5 fruit fly cellular contexts compared by ENCODE assay signal in genomic region chr2L:20078880-20079279, dm6.
TF ChIP-seq lines count a peak whose summit lies in the region.

No protein-coding gene starts in this region.

- TF ChIP-seq CTCF in whole organism, embryonic (GFP tag; optimal IDR thresholded peaks at IDR 0.05; lab: Kevin White, UChicago): no peak

TF ChIP-seq in whole organism, adult, 20 proteins besides CTCF, POLR2A, EP300 and RAD21 (continues in another document):
- TF ChIP-seq bab1 (GFP tag; optimal IDR thresholded peaks at IDR 0.05; lab: Kevin White, UChicago): no peak
- peak; percentile 60 for TF ChIP-seq Hr96 (GFP tag; optimal IDR thresholded peaks at IDR 0.05; lab: Kevin White, UChicago)
- no peak for TF ChIP-seq tj (GFP tag; optimal IDR thresholded peaks at IDR 0.05; lab: Kevin White, UChicago)
- TF ChIP-seq pad (GFP tag; optimal IDR thresholded peaks at IDR 0.05; lab: Kevin White, UChicago): no peak
- no peak for TF ChIP-seq toe (GFP tag; optimal IDR thresholded peaks at IDR 0.05; lab: Kevin White, UChicago)
- no peak for TF ChIP-seq ovo (GFP tag; optimal IDR thresholded peaks at IDR 0.05; lab: Kevin White, UChicago)
- no peak for TF ChIP-seq CG14711 (tag; optimal IDR thresholded peaks at IDR 0.05; lab: Kevin White, UChicago)
- TF ChIP-seq Crg-1 (GFP tag; optimal IDR thresholded peaks at IDR 0.05; lab: Kevin White, UChicago): no peak
- TF ChIP-seq CG12768 (GFP tag; optimal IDR thresholded peaks at IDR 0.05; lab: Kevin White, UChicago): peak; percentile 14
- no peak for TF ChIP-seq kay (GFP tag; lab: Kevin White, UChicago; ENCODE audit: borderline replicate concordance)
- TF ChIP-seq Clk (GFP tag; optimal IDR thresholded peaks at IDR 0.05; lab: Kevin White, UChicago): peak; percentile 8
- TF ChIP-seq cnc (optimal IDR thresholded peaks at IDR 0.05; lab: Kevin White, UChicago): no peak
- TF ChIP-seq CG7045 (GFP tag; optimal IDR thresholded peaks at IDR 0.05; lab: Kevin White, UChicago): no peak
- TF ChIP-seq CG1620 (GFP tag; optimal IDR thresholded peaks at IDR 0.05; lab: Kevin White, UChicago): no peak
- TF ChIP-seq Mnt (GFP tag; optimal IDR thresholded peaks at IDR 0.05; lab: Kevin White, UChicago): no peak
- no peak for TF ChIP-seq CG33017 (tag; optimal IDR thresholded peaks at IDR 0.05; lab: Kevin White, UChicago)
- TF ChIP-seq CG7101 (tag; optimal IDR thresholded peaks at IDR 0.05; lab: Kevin White, UChicago): peak; percentile 44
- TF ChIP-seq CG5204 (GFP tag; optimal IDR thresholded peaks at IDR 0.05; lab: Kevin White, UChicago): no peak
- no peak for TF ChIP-seq cic (GFP tag; optimal IDR thresholded peaks at IDR 0.05; lab: Kevin White, UChicago)

TF ChIP-seq in whole organism, embryonic, 481 proteins besides CTCF, POLR2A, EP300 and RAD21 (continues in another document):
- TF ChIP-seq Gug (GFP tag; IDR thresholded peaks at IDR 0.05; lab: Robert Waterston, UW): 0 out of 4 replicates have a peak, but pooled peaks have one; percentile 20
- no peak for TF ChIP-seq salm (tag; optimal IDR thresholded peaks at IDR 0.05; lab: Kevin White, UChicago)
- TF ChIP-seq cwo (GFP tag; optimal IDR thresholded peaks at IDR 0.05; lab: Kevin White, UChicago): peak; percentile 54
- no peak for TF ChIP-seq Hr3 (GFP tag; optimal IDR thresholded peaks at IDR 0.05; lab: Kevin White, UChicago)
- peak; percentile 32 for TF ChIP-seq exex (tag; optimal IDR thresholded peaks at IDR 0.05; lab: Kevin White, UChicago)
- no peak for TF ChIP-seq da (GFP tag; optimal IDR thresholded peaks at IDR 0.05; lab: Kevin White, UChicago)
- no peak for TF ChIP-seq wor (GFP tag; IDR thresholded peaks at IDR 0.05; lab: Robert Waterston, UW)
- no peak for TF ChIP-seq NC2β (GFP tag; optimal IDR thresholded peaks at IDR 0.05; lab: Kevin White, UChicago)
- no peak for TF ChIP-seq bcd (GFP tag; optimal IDR thresholded peaks at IDR 0.05; lab: Kevin White, UChicago)
- TF ChIP-seq Lhr (GFP tag; optimal IDR thresholded peaks at IDR 0.05; lab: Kevin White, UChicago): no peak
- TF ChIP-seq CG1832 (GFP tag; optimal IDR thresholded peaks at IDR 0.05; lab: Kevin White, UChicago): no peak
- no peak for TF ChIP-seq CG4854 (GFP tag; optimal IDR thresholded peaks at IDR 0.05; lab: Kevin White, UChicago)
- 0 out of 2 replicates have a peak, but pooled peaks have one; percentile 12 for TF ChIP-seq CG6272 (GFP tag; IDR thresholded peaks at IDR 0.05; lab: Robert Waterston, UW)
- TF ChIP-seq sc (optimal IDR thresholded peaks at IDR 0.05; lab: Kevin White, UChicago): no peak
- no peak for TF ChIP-seq sc (GFP tag; optimal IDR thresholded peaks at IDR 0.05; lab: Kevin White, UChicago)
- TF ChIP-seq sob (GFP tag; IDR thresholded peaks at IDR 0.05; lab: Robert Waterston, UW): no peak
- peak; percentile 22 for TF ChIP-seq CG13775 (GFP tag; optimal IDR thresholded peaks at IDR 0.05; lab: Kevin White, UChicago)
- TF ChIP-seq Myb (GFP tag; optimal IDR thresholded peaks at IDR 0.05; lab: Kevin White, UChicago): peak; percentile 16
- TF ChIP-seq unc-4 (GFP tag; IDR thresholded peaks at IDR 0.05; lab: Robert Waterston, UW; ENCODE audit: partially characterized antibody): no peak

TF ChIP-seq in whole organism, prepupa, 60 proteins besides CTCF, POLR2A, EP300 and RAD21:
- TF ChIP-seq svp (GFP tag; lab: Kevin White, UChicago) (peak; percentile 57), Eip78C (GFP tag; lab: Kevin White, UChicago) (peak; percentile 31), fkh (GFP tag; optimal IDR thresholded peaks at IDR 0.05; lab: Kevin White, UChicago) (peak; percentile 8), esn (GFP tag; optimal IDR thresholded peaks at IDR 0.05; lab: Kevin White, UChicago) (peak; percentile 12), CG16779 (tag; optimal IDR thresholded peaks at IDR 0.05; lab: Kevin White, UChicago) (no peak), pdm3 (GFP tag; optimal IDR thresholded peaks at IDR 0.05; lab: Kevin White, UChicago) (no peak), lz (GFP tag; optimal IDR thresholded peaks at IDR 0.05; lab: Kevin White, UChicago) (peak; percentile 42), Met (GFP tag; optimal IDR thresholded peaks at IDR 0.05; lab: Kevin White, UChicago) (peak; percentile 12), CG31627 (GFP tag; optimal IDR thresholded peaks at IDR 0.05; lab: Kevin White, UChicago) (no peak), Hr39 (GFP tag; optimal IDR thresholded peaks at IDR 0.05; lab: Kevin White, UChicago) (peak; percentile 19), CG11902 (GFP tag; optimal IDR thresholded peaks at IDR 0.05; lab: Kevin White, UChicago) (no peak)
TF ChIP-seq in whole organism, prepupa: peak in this region for 7.

TF ChIP-seq in whole organism, pupa, 21 proteins besides CTCF, POLR2A, EP300 and RAD21:
- no peak for TF ChIP-seq Ets98B (GFP tag; IDR thresholded peaks at IDR 0.05; lab: Robert Waterston, UW)
- TF ChIP-seq Pif1A (GFP tag; optimal IDR thresholded peaks at IDR 0.05; lab: Kevin White, UChicago): peak; percentile 11
TF ChIP-seq in whole organism, pupa: peak in this region for 1.

TF ChIP-seq in whole organism, wandering third instar larva, 38 proteins besides CTCF, POLR2A, EP300 and RAD21:
- TF ChIP-seq Myc (optimal IDR thresholded peaks at IDR 0.05; lab: Kevin White, UChicago): no peak
- no peak for TF ChIP-seq CG32264 (GFP tag; optimal IDR thresholded peaks at IDR 0.05; lab: Kevin White, UChicago)
- no peak for TF ChIP-seq brk (GFP tag; optimal IDR thresholded peaks at IDR 0.05; lab: Kevin White, UChicago)
- TF ChIP-seq h (GFP tag; optimal IDR thresholded peaks at IDR 0.05; lab: Kevin White, UChicago): no peak
- TF ChIP-seq Hr78 (GFP tag; optimal IDR thresholded peaks at IDR 0.05; lab: Kevin White, UChicago): no peak
- no peak for TF ChIP-seq Sp1 (GFP tag; optimal IDR thresholded peaks at IDR 0.05; lab: Kevin White, UChicago)
- TF ChIP-seq rgr (GFP tag; optimal IDR thresholded peaks at IDR 0.05; lab: Kevin White, UChicago): peak; percentile 17
- no peak for TF ChIP-seq lola (GFP tag; optimal IDR thresholded peaks at IDR 0.05; lab: Kevin White, UChicago)
- no peak for TF ChIP-seq ey (GFP tag; optimal IDR thresholded peaks at IDR 0.05; lab: Kevin White, UChicago)
- no peak for TF ChIP-seq Dfd (GFP tag; optimal IDR thresholded peaks at IDR 0.05; lab: Kevin White, UChicago)
- TF ChIP-seq dl (GFP tag; optimal IDR thresholded peaks at IDR 0.05; lab: Kevin White, UChicago; ENCODE audit: insufficient read depth in 1 of 2, partially characterized antibody in 2 of 2): no peak
- peak; percentile 25 for TF ChIP-seq br (GFP tag; optimal IDR thresholded peaks at IDR 0.05; lab: Kevin White, UChicago)
- TF ChIP-seq dsf (GFP tag; optimal IDR thresholded peaks at IDR 0.05; lab: Kevin White, UChicago; ENCODE audit: borderline replicate concordance): no peak
- no peak for TF ChIP-seq usp (GFP tag; optimal IDR thresholded peaks at IDR 0.05; lab: Kevin White, UChicago)
- TF ChIP-seq tai (GFP tag; optimal IDR thresholded peaks at IDR 0.05; lab: Kevin White, UChicago): no peak
- TF ChIP-seq woc (GFP tag; optimal IDR thresholded peaks at IDR 0.05; lab: Kevin White, UChicago): no peak
- no peak for TF ChIP-seq Vsx2 (GFP tag; optimal IDR thresholded peaks at IDR 0.05; lab: Kevin White, UChicago; ENCODE audit: partially characterized antibody)
- TF ChIP-seq GATAd (GFP tag; optimal IDR thresholded peaks at IDR 0.05; lab: Kevin White, UChicago): no peak
- TF ChIP-seq Hnf4 (GFP tag; optimal IDR thresholded peaks at IDR 0.05; lab: Kevin White, UChicago): no peak
- no peak for TF ChIP-seq sv (GFP tag; optimal IDR thresholded peaks at IDR 0.05; lab: Kevin White, UChicago)
- TF ChIP-seq sage (GFP tag; optimal IDR thresholded peaks at IDR 0.05; lab: Kevin White, UChicago): no peak
- TF ChIP-seq Dif (GFP tag; optimal IDR thresholded peaks at IDR 0.05; lab: Kevin White, UChicago; ENCODE audit: partially characterized antibody): no peak
- TF ChIP-seq CrebA (GFP tag; optimal IDR thresholded peaks at IDR 0.05; lab: Kevin White, UChicago; ENCODE audit: borderline replicate concordance): no peak
- peak; percentile 14 for TF ChIP-seq OdsH (GFP tag; optimal IDR thresholded peaks at IDR 0.05; lab: Kevin White, UChicago)
- no peak for TF ChIP-seq pan (optimal IDR thresholded peaks at IDR 0.05; lab: Kevin White, UChicago)
- TF ChIP-seq psq (GFP tag; optimal IDR thresholded peaks at IDR 0.05; lab: Kevin White, UChicago): no peak
- no peak for TF ChIP-seq jim (GFP tag; optimal IDR thresholded peaks at IDR 0.05; lab: Kevin White, UChicago)
- peak; percentile 35 for TF ChIP-seq fru (GFP tag; optimal IDR thresholded peaks at IDR 0.05; lab: Kevin White, UChicago)
- no peak for TF ChIP-seq dmrt93B (GFP tag; optimal IDR thresholded peaks at IDR 0.05; lab: Kevin White, UChicago)
- no peak for TF ChIP-seq HLH106 (tag; optimal IDR thresholded peaks at IDR 0.05; lab: Kevin White, UChicago)
- no peak for TF ChIP-seq CG9705 (GFP tag; optimal IDR thresholded peaks at IDR 0.05; lab: Kevin White, UChicago)
- TF ChIP-seq Mio (GFP tag; optimal IDR thresholded peaks at IDR 0.05; lab: Kevin White, UChicago): no peak
- no peak for TF ChIP-seq Abd-B (GFP tag; optimal IDR thresholded peaks at IDR 0.05; lab: Kevin White, UChicago)
- TF ChIP-seq N (GFP tag; optimal IDR thresholded peaks at IDR 0.05; lab: Kevin White, UChicago): no peak
- TF ChIP-seq Hr83 (GFP tag; optimal IDR thresholded peaks at IDR 0.05; lab: Kevin White, UChicago; ENCODE audit: poor library complexity, severe bottlenecking): no peak
- no peak for TF ChIP-seq Rel (GFP tag; optimal IDR thresholded peaks at IDR 0.05; lab: Kevin White, UChicago)
- TF ChIP-seq Rel (tag; optimal IDR thresholded peaks at IDR 0.05; lab: Kevin White, UChicago): peak; percentile 24
- TF ChIP-seq foxo (GFP tag; optimal IDR thresholded peaks at IDR 0.05; lab: Kevin White, UChicago): peak in 1 of 2 experiments; percentile 38
- no peak for TF ChIP-seq Jra (GFP tag; optimal IDR thresholded peaks at IDR 0.05; lab: Kevin White, UChicago)
